Worm (Caenorhabditis elegans) whole organism, early embryonic: ENCODE results near the gene R11E3.2.

ENCODE experiments used
- F13C5.2 ChIP-seq: sonication (generic microtip); optimal IDR thresholded peaks from 2 replicates; lab custom pipeline; 2017; ENCODE audit warnings: mild to moderate bottlenecking, missing genetic modification characterization, inconsistent platforms, missing compliant biosample characterization
- ama-1 ChIP-seq: fragments of 150-350 bp; optimal IDR thresholded peaks from 2 replicates; lab custom pipeline; 2014
- ceh-13 ChIP-seq: fragments of 200-800 bp; sonication (Bioruptor generic); optimal IDR thresholded peaks from 2 replicates; lab custom pipeline; 2018; ENCODE audit warnings: mild to moderate bottlenecking, missing genetic modification characterization, missing compliant biosample characterization
- ceh-36 ChIP-seq: sonication (generic microtip); optimal IDR thresholded peaks from 2 replicates; lab custom pipeline; 2016; ENCODE audit warnings: missing genetic modification characterization, inconsistent platforms, missing compliant biosample characterization
- ets-7 ChIP-seq: sonication (generic microtip); optimal IDR thresholded peaks from 2 replicates; lab custom pipeline; 2016; ENCODE audit warnings: missing genotype, missing genetic modification characterization, missing compliant biosample characterization
- flt-1 ChIP-seq: fragments of 200-800 bp; sonication (Bioruptor generic); IDR thresholded peaks from 2 replicates; pipeline ENCODE4 v1.3.6; 2022; ENCODE audit warnings: missing genetic modification characterization, missing compliant biosample characterization
- hnd-1 ChIP-seq: sonication (generic microtip); optimal IDR thresholded peaks from 2 replicates; lab custom pipeline; 2016; ENCODE audit warnings: missing genetic modification characterization, missing compliant biosample characterization
- sea-1 ChIP-seq: fragments of 200-800 bp; sonication (Bioruptor generic); conservative IDR thresholded peaks from 2 replicates; pipeline ENCODE4 v1.3.6; 2022; ENCODE audit warnings: missing genetic modification characterization, missing compliant biosample characterization
- tbx-11 ChIP-seq: fragments of 200-800 bp; sonication (Bioruptor generic); IDR thresholded peaks from 2 replicates; pipeline ENCODE4 v1.3.6; 2022; ENCODE audit warnings: missing genetic modification characterization, missing compliant biosample characterization
- tbx-37 ChIP-seq: fragments of 200-800 bp; sonication (Bioruptor generic); conservative IDR thresholded peaks from 2 replicates; pipeline ENCODE4 v1.3.6; 2022; ENCODE audit warnings: missing genetic modification reagents, missing genetic modification characterization, missing compliant biosample characterization
- tra-4 ChIP-seq: sonication (generic microtip); optimal IDR thresholded peaks from 2 replicates; lab custom pipeline; 2017; ENCODE audit warnings: missing genetic modification characterization, missing compliant biosample characterization

DNA sequence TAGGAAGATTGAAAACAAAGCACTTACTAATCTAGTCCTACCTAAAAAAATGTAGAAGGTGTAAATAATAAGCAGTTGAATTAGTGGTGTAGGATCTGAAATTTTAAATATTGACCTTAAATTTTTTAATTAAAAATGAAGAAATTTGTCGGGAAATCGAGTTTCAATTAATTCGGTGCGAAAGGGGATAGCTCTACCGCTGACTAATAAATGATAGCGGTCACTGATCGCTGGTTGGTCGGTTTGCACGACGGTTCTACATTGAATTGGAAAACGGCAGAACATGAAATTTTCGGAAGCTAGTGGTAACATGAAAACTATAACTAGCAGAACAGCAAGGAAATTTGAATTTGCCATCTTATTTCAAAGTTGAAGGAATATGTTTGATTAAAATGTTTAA, 8.2 kb downstream of the R11E3.2 start, which contains the start of gene set-15:
- TF ChIP-seq tra-4 (no peak), flt-1 (GFP tag; lab: Robert Waterston, UW) (no peak), ama-1 (no peak), ceh-36 (tag; lab: Kevin White, UChicago) (no peak), ceh-13 (GFP tag; lab: Kevin White, UChicago) (no peak), tbx-37 (GFP tag; lab: Robert Waterston, UW) (no peak), sea-1 (GFP tag; lab: Robert Waterston, UW) (no peak), F13C5.2 (no peak), ets-7 (tag; lab: Kevin White, UChicago) (no peak), hnd-1 (tag; lab: Kevin White, UChicago) (no peak), tbx-11 (GFP tag; lab: Robert Waterston, UW) (no peak)
